Worm (Caenorhabditis elegans) whole organism, L2 larva: ENCODE data around the gene cgt-3.

ENCODE experiments used
- ZK546.5 ChIP-seq: sonication (generic microtip); optimal IDR thresholded peaks from 2 replicates; lab custom pipeline; 2017; ENCODE audit warnings: missing biosample characterization, missing genetic modification characterization
- lin-13 ChIP-seq: fragments of 150-350 bp; optimal IDR thresholded peaks from 2 replicates; lab custom pipeline; 2014; ENCODE audit warnings: missing biosample characterization, missing genetic modification reagents, missing genetic modification characterization
- nhr-12 ChIP-seq: fragments of 150-350 bp; optimal IDR thresholded peaks from 2 replicates; lab custom pipeline; 2014; ENCODE audit warnings: missing biosample characterization, missing genetic modification characterization
- sma-3 ChIP-seq: sonication (generic microtip); optimal IDR thresholded peaks from 2 replicates; lab custom pipeline; 2016; ENCODE audit warnings: missing genetic modification reagents, missing genetic modification characterization, missing compliant biosample characterization
- zag-1 ChIP-seq: fragments of 150-350 bp; optimal IDR thresholded peaks from 2 replicates; lab custom pipeline; 2014; ENCODE audit warnings: missing biosample characterization, missing genetic modification characterization
- ztf-4 ChIP-seq: fragments of 150-350 bp; optimal IDR thresholded peaks from 2 replicates; lab custom pipeline; 2014; ENCODE audit warnings: missing biosample characterization, missing genetic modification characterization

DNA sequence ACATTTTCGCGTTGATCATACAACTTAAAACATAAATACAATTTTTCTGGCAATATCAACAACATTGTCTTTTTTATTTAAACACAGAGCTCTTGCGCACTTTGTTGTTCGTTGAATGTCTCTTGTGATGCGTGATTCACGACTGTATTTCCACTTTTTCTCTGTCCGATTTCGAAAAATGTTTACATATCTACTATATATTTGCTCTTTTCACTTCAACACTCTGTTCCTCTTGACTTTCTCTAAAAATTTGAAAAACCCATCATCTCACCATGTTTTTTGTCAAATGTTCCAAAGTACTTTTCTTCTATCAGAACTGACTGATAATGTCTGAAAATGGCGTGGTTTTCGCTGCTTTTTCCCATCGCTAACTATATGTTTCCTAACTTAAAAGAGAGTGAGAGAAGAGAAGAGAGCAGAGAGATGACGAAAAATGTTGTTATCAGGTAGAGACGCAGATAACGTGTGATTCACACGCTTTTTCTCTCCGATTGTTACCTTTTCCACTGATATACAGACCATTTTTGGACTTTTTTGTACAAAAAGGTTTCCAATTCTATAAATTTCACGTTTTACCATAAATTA lies 907 bp downstream of the cgt-3 start:
- no peak for TF ChIP-seq ztf-4
- TF ChIP-seq nhr-12 = no peak
- no peak for TF ChIP-seq ZK546.5 (tag; lab: Kevin White, UChicago)
- no peak for TF ChIP-seq zag-1
- no peak for TF ChIP-seq lin-13
- peak; percentile 9 for TF ChIP-seq sma-3
